Worm (Caenorhabditis elegans): ENCODE data around the gene Y6G8.6.

Gene Y6G8.6

DNA sequence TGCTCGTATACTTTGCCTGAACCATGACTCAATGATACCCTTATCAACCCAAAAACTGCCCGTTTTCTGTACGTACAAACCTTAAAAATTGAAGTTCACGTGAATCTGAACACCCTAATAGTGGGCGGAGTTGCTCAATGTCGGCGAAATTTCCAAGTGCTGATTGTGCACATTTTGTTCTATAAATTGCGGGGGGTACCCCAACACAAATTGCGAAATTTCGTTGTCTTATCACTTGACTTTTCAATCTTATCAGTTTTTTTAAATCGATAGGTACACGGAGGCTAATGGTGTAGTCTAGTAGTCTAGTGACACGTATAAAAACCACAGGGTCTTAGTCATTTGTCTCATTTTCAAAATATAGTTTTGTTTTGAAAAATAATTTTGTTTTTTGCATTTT lies 42.5 kb upstream of the Y6G8.6 start, which contains the start of gene fbxa-108:
Gene fbxa-108, minus strand, starts transcription at position 158 of the 400 bp plus-strand sequence.
- peak; percentile 60 for TF ChIP-seq ceh-28 (tag; optimal IDR thresholded peaks at IDR 0.05)
- peak; percentile 14 for TF ChIP-seq snpc-4 (tag; optimal IDR thresholded peaks at IDR 0.05)
- peak; percentile 100 for TF ChIP-seq elt-2 (tag; optimal IDR thresholded peaks at IDR 0.05)
- peak; percentile 87 for TF ChIP-seq jun-1 (tag; optimal IDR thresholded peaks at IDR 0.05)
- TF ChIP-seq pqm-1 (tag; optimal IDR thresholded peaks at IDR 0.05) = peak; percentile 99
- TF ChIP-seq lin-39 (tag; optimal IDR thresholded peaks at IDR 0.05) = no peak
- TF ChIP-seq ZK546.5 (tag; optimal IDR thresholded peaks at IDR 0.05) = no peak
- TF ChIP-seq hmg-11 (tag; optimal IDR thresholded peaks at IDR 0.05) = no peak
- TF ChIP-seq pha-4 (tag; optimal IDR thresholded peaks at IDR 0.05) = peak; percentile 71
- TF ChIP-seq nfya-1 (tag; optimal IDR thresholded peaks at IDR 0.05; ENCODE audit: insufficient read depth) = no peak

- TF ChIP-seq fkh-10 (GFP tag; optimal IDR thresholded peaks at IDR 0.05) = no peak
- TF ChIP-seq pha-4 (tag; optimal IDR thresholded peaks at IDR 0.05) = no peak
- TF ChIP-seq egl-27 (tag; optimal IDR thresholded peaks at IDR 0.05) = no peak
- no peak for TF ChIP-seq hmg-11 (tag; optimal IDR thresholded peaks at IDR 0.05)
- no peak for TF ChIP-seq zag-1 (tag; optimal IDR thresholded peaks at IDR 0.05)
- TF ChIP-seq nhr-28 (tag; optimal IDR thresholded peaks at IDR 0.05) = no peak
- TF ChIP-seq nhr-77 (tag; optimal IDR thresholded peaks at IDR 0.05) = no peak
- no peak for TF ChIP-seq lin-15B (tag; optimal IDR thresholded peaks at IDR 0.05)
- TF ChIP-seq daf-12 (tag; optimal IDR thresholded peaks at IDR 0.05) = no peak
- TF ChIP-seq sea-2 (GFP tag; optimal IDR thresholded peaks at IDR 0.05) = no peak
- no peak for TF ChIP-seq elt-1 (tag; optimal IDR thresholded peaks at IDR 0.05)
- no peak for TF ChIP-seq ceh-9 (tag; optimal IDR thresholded peaks at IDR 0.05)
These were observed 42.1 kb upstream of the Y6G8.6 start for ce11 chrV:17658824-17659223.

ce11 chrV:17655205-17655604 lies 38.5 kb upstream of the Y6G8.6 start:
- TF ChIP-seq sea-2 (GFP tag; optimal IDR thresholded peaks at IDR 0.05) = no peak
- TF ChIP-seq aly-2 (tag; optimal IDR thresholded peaks at IDR 0.05) = no peak
- TF ChIP-seq tbx-2 (tag; optimal IDR thresholded peaks at IDR 0.05) = no peak
- no peak for TF ChIP-seq snpc-4 (tag; optimal IDR thresholded peaks at IDR 0.05)
- TF ChIP-seq ceh-82 (tag; optimal IDR thresholded peaks at IDR 0.05) = no peak
- no peak for TF ChIP-seq elt-2 (tag; optimal IDR thresholded peaks at IDR 0.05)
- no peak for TF ChIP-seq mml-1 (tag; optimal IDR thresholded peaks at IDR 0.05)
- no peak for TF ChIP-seq pha-4 (tag; optimal IDR thresholded peaks at IDR 0.05)
- no peak for TF ChIP-seq skn-1 (tag; optimal IDR thresholded peaks at IDR 0.05)
- TF ChIP-seq nhr-23 (tag; optimal IDR thresholded peaks at IDR 0.05) = no peak

DNA sequence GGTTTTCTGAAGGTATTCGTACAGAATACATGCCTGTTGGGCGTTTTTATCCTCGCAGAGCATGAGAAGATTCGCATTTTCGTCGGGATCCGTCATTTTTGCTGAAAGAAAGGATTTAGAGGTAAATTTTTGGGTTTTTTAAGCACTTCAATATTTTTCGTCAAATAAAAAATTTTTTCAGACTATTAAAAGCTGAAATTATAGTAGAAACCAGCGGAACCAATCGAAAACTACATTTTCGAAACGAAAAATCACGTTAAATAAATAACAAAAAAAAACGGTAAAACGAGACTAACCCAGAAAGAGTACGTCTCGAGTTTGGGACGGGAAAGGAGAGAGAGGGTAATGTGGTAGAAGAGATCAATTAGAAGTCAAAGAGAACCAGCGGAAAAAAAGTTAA lies 33.7 kb upstream of the Y6G8.6 start, which contains the start of gene fbxa-192:
Gene fbxa-192, minus strand, starts transcription at position 101 of the 400 bp plus-strand sequence.
- TF ChIP-seq pqm-1 (tag; optimal IDR thresholded peaks at IDR 0.05) = no peak
- no peak for TF ChIP-seq jun-1 (tag; optimal IDR thresholded peaks at IDR 0.05)
- no peak for TF ChIP-seq nhr-12 (tag; optimal IDR thresholded peaks at IDR 0.05)
- TF ChIP-seq nfya-1 (tag; optimal IDR thresholded peaks at IDR 0.05; ENCODE audit: insufficient read depth) = no peak
- TF ChIP-seq nhr-43 (tag; optimal IDR thresholded peaks at IDR 0.05; ENCODE audit: poor library complexity, severe bottlenecking) = no peak
- no peak for TF ChIP-seq nhr-77 (tag; optimal IDR thresholded peaks at IDR 0.05)
- no peak for TF ChIP-seq nhr-237 (tag; optimal IDR thresholded peaks at IDR 0.05)
- no peak for TF ChIP-seq sea-2 (GFP tag; optimal IDR thresholded peaks at IDR 0.05)

DNA sequence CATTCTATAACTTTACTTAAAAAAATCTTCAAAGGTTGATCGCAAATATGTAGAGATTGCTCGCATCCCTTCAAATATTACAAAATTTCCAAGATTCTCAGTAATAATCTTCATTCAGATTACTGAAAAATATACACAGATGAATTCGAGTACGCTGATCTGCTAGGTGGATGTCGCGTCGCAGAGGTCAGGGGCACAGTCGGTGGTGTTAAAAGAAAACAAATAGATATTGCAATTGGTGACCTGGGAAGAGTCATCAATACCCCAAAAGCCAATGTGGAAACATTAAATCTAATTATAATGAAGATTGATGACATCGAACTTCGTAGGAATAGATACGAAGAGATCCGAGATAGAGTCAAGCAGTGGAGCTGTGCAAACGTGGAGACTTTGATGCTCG lies 11.9 kb upstream of the Y6G8.6 start, which contains the start of gene F57G4.10:
Gene F57G4.10, plus strand, starts transcription at position 301 of the 400 bp plus-strand sequence.
- TF ChIP-seq lin-39 (tag; optimal IDR thresholded peaks at IDR 0.05) (no peak), elt-3 (tag; optimal IDR thresholded peaks at IDR 0.05) (no peak), ama-1 (optimal IDR thresholded peaks at IDR 0.05) (no peak), nhr-25 (tag; optimal IDR thresholded peaks at IDR 0.05) (no peak), skn-1 (tag; optimal IDR thresholded peaks at IDR 0.05) (no peak), unc-39 (tag; optimal IDR thresholded peaks at IDR 0.05) (no peak), daf-12 (tag; optimal IDR thresholded peaks at IDR 0.05) (no peak), hmg-11 (tag; optimal IDR thresholded peaks at IDR 0.05) (no peak), lsy-12 (tag; optimal IDR thresholded peaks at IDR 0.05) (no peak), jun-1 (tag; optimal IDR thresholded peaks at IDR 0.05) (no peak), egl-5 (tag; optimal IDR thresholded peaks at IDR 0.05) (no peak), nhr-23 (tag; optimal IDR thresholded peaks at IDR 0.05) (no peak), fkh-10 (GFP tag; optimal IDR thresholded peaks at IDR 0.05) (no peak), pha-4 (tag; optimal IDR thresholded peaks at IDR 0.05) (no peak), egl-27 (tag; optimal IDR thresholded peaks at IDR 0.05) (no peak), eor-1 (tag; optimal IDR thresholded peaks at IDR 0.05) (no peak), ZK546.5 (tag; optimal IDR thresholded peaks at IDR 0.05) (no peak), fkh-2 (tag; optimal IDR thresholded peaks at IDR 0.05) (no peak), aly-2 (tag; optimal IDR thresholded peaks at IDR 0.05) (no peak), pqm-1 (tag; optimal IDR thresholded peaks at IDR 0.05) (no peak)

All from whole organism, L3 larva.